Worm (Caenorhabditis elegans) whole organism, L4 larva: ENCODE data around the gene sec-24.1.

Experiments
- F37D6.2 ChIP-seq: sonication (generic microtip); optimal IDR thresholded peaks from 2 replicates; lab custom pipeline; 2016; ENCODE audit warnings: mild to moderate bottlenecking, missing genetic modification characterization, missing compliant biosample characterization
- F44E2.7 ChIP-seq: fragments of 200-800 bp; sonication (Bioruptor generic); IDR thresholded peaks from 2 replicates; pipeline ENCODE4 v2.1.2; 2022; ENCODE audit warnings: missing genetic modification characterization, missing compliant biosample characterization
- T20F7.1 ChIP-seq: fragments of 200-800 bp; sonication (Bioruptor generic); optimal IDR thresholded peaks from 2 replicates; lab custom pipeline; 2018; ENCODE audit warnings: mild to moderate bottlenecking, missing genetic modification characterization, missing compliant biosample characterization
- T26A8.4 ChIP-seq: fragments of 200-800 bp; sonication (Bioruptor generic); IDR thresholded peaks from 2 replicates; pipeline ENCODE4 v1.3.6; 2022; ENCODE audit warnings: missing genetic modification characterization, missing compliant biosample characterization
- Y48G9A.11 ChIP-seq: fragments of 200-800 bp; sonication (Bioruptor generic); IDR thresholded peaks from 2 replicates; pipeline ENCODE4 v1.3.6; 2022; ENCODE audit warnings: missing genetic modification reagents, missing genetic modification characterization, missing compliant biosample characterization
- Y5F2A.4 ChIP-seq: fragments of 200-800 bp; sonication (Bioruptor generic); optimal IDR thresholded peaks from 2 replicates; lab custom pipeline; 2018; ENCODE audit warnings: mild to moderate bottlenecking, missing genetic modification characterization, missing compliant biosample characterization
- aha-1 ChIP-seq: fragments of 150-350 bp; peaks from one replicate; lab custom pipeline; 2014; ENCODE audit warnings: missing biosample characterization, missing genetic modification characterization
- ama-1 ChIP-seq: fragments of 150-350 bp; optimal IDR thresholded peaks from 2 replicates; lab custom pipeline; 2014; ENCODE audit warnings: inconsistent platforms, mixed read lengths
- attf-4 ChIP-seq: sonication (generic microtip); optimal IDR thresholded peaks from 3 replicates; lab custom pipeline; 2017; ENCODE audit warnings: missing biosample characterization, missing genetic modification characterization
- ceh-28 ChIP-seq: fragments of 150-350 bp; optimal IDR thresholded peaks from 2 replicates; lab custom pipeline; 2014; ENCODE audit warnings: missing biosample characterization, missing genetic modification reagents, missing genetic modification characterization
- daf-16 ChIP-seq, 3 experiments: sonication (generic microtip); optimal IDR thresholded peaks; 2 replicates each; lab custom pipeline; 2016 to 2017; ENCODE audit warnings: missing genetic modification characterization in 3 of 3, missing genetic modification reagents in 3 of 3, mild to moderate bottlenecking in 2 of 3, missing compliant biosample characterization in 2 of 3, missing biosample characterization in 1 of 3, moderate library complexity in 1 of 3
- daf-19 ChIP-seq: fragments of 200-800 bp; sonication (Bioruptor generic); conservative IDR thresholded peaks from 2 replicates; pipeline ENCODE4 v1.3.6; 2022; ENCODE audit warnings: missing genetic modification characterization, missing compliant biosample characterization
- dmd-6 ChIP-seq: fragments of 200-800 bp; sonication (Bioruptor generic); IDR thresholded peaks from 2 replicates; pipeline ENCODE4 v1.3.6; 2022; ENCODE audit warnings: missing genetic modification reagents, missing genetic modification characterization, missing compliant biosample characterization
- dmd-9 ChIP-seq: fragments of 200-800 bp; sonication (Bioruptor generic); IDR thresholded peaks from 2 replicates; pipeline ENCODE4 v1.3.6; 2022; ENCODE audit warnings: missing genetic modification reagents, missing genetic modification characterization, missing compliant biosample characterization
- dpl-1 ChIP-seq: fragments of 150-350 bp; optimal IDR thresholded peaks from 2 replicates; lab custom pipeline; 2014; ENCODE audit warnings: missing biosample characterization, missing genetic modification reagents, missing genetic modification characterization
- duxl-1 ChIP-seq: sonication (generic microtip); optimal IDR thresholded peaks from 2 replicates; lab custom pipeline; 2016; ENCODE audit warnings: mild to moderate bottlenecking, missing genetic modification characterization, moderate library complexity, missing compliant biosample characterization; ENCODE audit not compliant: poor library complexity
- dve-1 ChIP-seq: sonication (generic microtip); optimal IDR thresholded peaks from 2 replicates; lab custom pipeline; 2017; ENCODE audit warnings: antibody characterized with exemption, mild to moderate bottlenecking, missing genetic modification characterization, missing compliant biosample characterization; ENCODE audit not compliant: insufficient read depth
- fkh-10 ChIP-seq: fragments of 150-350 bp; optimal IDR thresholded peaks from 2 replicates; lab custom pipeline; 2014; ENCODE audit warnings: missing biosample characterization, missing genetic modification reagents, missing genetic modification characterization
- fos-1 ChIP-seq: fragments of 150-350 bp; optimal IDR thresholded peaks from 2 replicates; lab custom pipeline; 2014; ENCODE audit warnings: missing biosample characterization, missing genetic modification characterization
- hif-1 ChIP-seq, 2 experiments: sonication (generic microtip); optimal IDR thresholded peaks; 2 replicates each; lab custom pipeline; 2016 to 2017; ENCODE audit warnings: missing compliant biosample characterization in 2 of 2, missing genetic modification characterization in 2 of 2, missing genetic modification reagents in 2 of 2, missing genotype in 2 of 2, mild to moderate bottlenecking in 1 of 2
- hlh-11 ChIP-seq: fragments of 200-800 bp; sonication (Bioruptor generic); optimal IDR thresholded peaks from 2 replicates; lab custom pipeline; 2018; ENCODE audit warnings: mild to moderate bottlenecking, missing genetic modification characterization, missing compliant biosample characterization
- hlh-30 ChIP-seq: sonication (generic microtip); optimal IDR thresholded peaks from 2 replicates; lab custom pipeline; 2017; ENCODE audit warnings: antibody characterized with exemption, mild to moderate bottlenecking, missing genetic modification characterization, missing compliant biosample characterization; ENCODE audit not compliant: insufficient read depth
- hmg-1.1 ChIP-seq: fragments of 200-800 bp; sonication (Bioruptor generic); IDR thresholded peaks from 2 replicates; pipeline ENCODE4 v1.3.6; 2022; ENCODE audit warnings: missing genetic modification reagents, missing genetic modification characterization, missing compliant biosample characterization
- jun-1 ChIP-seq: fragments of 150-350 bp; optimal IDR thresholded peaks from 2 replicates; lab custom pipeline; 2014; ENCODE audit warnings: missing biosample characterization, missing genetic modification reagents, missing genetic modification characterization
- lin-13 ChIP-seq: fragments of 150-350 bp; optimal IDR thresholded peaks from 2 replicates; lab custom pipeline; 2014; ENCODE audit warnings: missing biosample characterization, missing genetic modification reagents, missing genetic modification characterization
- lin-38 ChIP-seq: fragments of 200-800 bp; sonication (Bioruptor generic); IDR thresholded peaks from 2 replicates; pipeline ENCODE4 v1.3.6; 2022; ENCODE audit warnings: missing genetic modification reagents, missing genetic modification characterization, missing compliant biosample characterization
- lsy-2 ChIP-seq, 2 experiments: fragments of 150-350 bp in 1 of 2; sonication (generic microtip) in 1 of 2; optimal IDR thresholded peaks; 2 replicates each; lab custom pipeline; 2014 to 2017; ENCODE audit warnings: missing biosample characterization in 2 of 2, missing genetic modification characterization in 2 of 2
- madf-9 ChIP-seq: fragments of 200-800 bp; sonication (Bioruptor generic); conservative IDR thresholded peaks from 2 replicates; pipeline ENCODE4 v1.3.6; 2022; ENCODE audit warnings: missing genetic modification reagents, missing genetic modification characterization, missing compliant biosample characterization
- mdl-1 ChIP-seq, 2 experiments: fragments of 150-350 bp in 1 of 2; sonication (generic microtip) in 1 of 2; optimal IDR thresholded peaks; 2 replicates each; lab custom pipeline; 2014 to 2017; ENCODE audit warnings: missing biosample characterization in 2 of 2, missing genetic modification characterization in 2 of 2
- mep-1 ChIP-seq: fragments of 150-350 bp; sonication (generic microtip); optimal IDR thresholded peaks from 3 replicates; lab custom pipeline; 2014; ENCODE audit warnings: missing biosample characterization, missing genetic modification characterization
- mes-2 ChIP-seq: sonication (generic microtip); optimal IDR thresholded peaks from 2 replicates; lab custom pipeline; 2016; ENCODE audit warnings: missing genotype, mild to moderate bottlenecking, missing genetic modification characterization, missing compliant biosample characterization; ENCODE audit not compliant: poor library complexity, severe bottlenecking
- nhr-102 ChIP-seq: sonication (generic microtip); optimal IDR thresholded peaks from 2 replicates; lab custom pipeline; 2016; ENCODE audit warnings: mild to moderate bottlenecking, missing genetic modification characterization, moderate library complexity, missing compliant biosample characterization
- nhr-11 ChIP-seq: fragments of 150-350 bp; optimal IDR thresholded peaks from 2 replicates; lab custom pipeline; 2014; ENCODE audit warnings: missing biosample characterization, missing genetic modification characterization
- nhr-28 ChIP-seq: fragments of 150-350 bp; optimal IDR thresholded peaks from 2 replicates; lab custom pipeline; 2014; ENCODE audit warnings: missing biosample characterization, missing genetic modification characterization
- nhr-42 ChIP-seq: fragments of 200-800 bp; sonication (Bioruptor generic); IDR thresholded peaks from 2 replicates; pipeline ENCODE4 v1.3.6; 2022; ENCODE audit warnings: missing genetic modification characterization, missing compliant biosample characterization
- nhr-48 ChIP-seq: sonication (generic microtip); optimal IDR thresholded peaks from 2 replicates; lab custom pipeline; 2016; ENCODE audit warnings: mild to moderate bottlenecking, missing genetic modification characterization, missing compliant biosample characterization
- nhr-77 ChIP-seq: fragments of 150-350 bp; optimal IDR thresholded peaks from 2 replicates; lab custom pipeline; 2014; ENCODE audit warnings: missing biosample characterization, missing genetic modification characterization
- php-3 ChIP-seq: fragments of 200-800 bp; sonication (Bioruptor generic); IDR thresholded peaks from 2 replicates; pipeline ENCODE4 v1.3.6; 2022; ENCODE audit warnings: missing genetic modification reagents, missing genetic modification characterization, missing compliant biosample characterization
- rbr-2 ChIP-seq: sonication (generic microtip); optimal IDR thresholded peaks from 2 replicates; lab custom pipeline; 2016; ENCODE audit warnings: missing genotype, missing genetic modification characterization, missing compliant biosample characterization
- saeg-2 ChIP-seq: fragments of 200-800 bp; sonication (Bioruptor generic); IDR thresholded peaks from 2 replicates; pipeline ENCODE4 v1.3.6; 2022; ENCODE audit warnings: missing genetic modification reagents, missing genetic modification characterization, missing compliant biosample characterization
- tag-97 ChIP-seq: fragments of 200-800 bp; sonication (Bioruptor generic); IDR thresholded peaks from 2 replicates; pipeline ENCODE4 v1.3.6; 2022; ENCODE audit warnings: missing genetic modification characterization, missing compliant biosample characterization
- unc-62 ChIP-seq, 3 experiments: fragments of 150-350 bp in 1 of 3; sonication (generic microtip); optimal IDR thresholded peaks in 2 of 3; peaks in 1 of 3; 1 replicate in 1 of 3; 2 replicates in 2 of 3; lab custom pipeline; 2014 to 2017; ENCODE audit warnings: missing biosample characterization in 3 of 3, missing genetic modification characterization in 3 of 3, missing genetic modification reagents in 3 of 3, missing genotype in 1 of 3
- ztf-7 ChIP-seq: fragments of 150-350 bp; optimal IDR thresholded peaks from 2 replicates; lab custom pipeline; 2014; ENCODE audit warnings: missing biosample characterization, missing genetic modification characterization

The sec-24.1 gene

DNA sequence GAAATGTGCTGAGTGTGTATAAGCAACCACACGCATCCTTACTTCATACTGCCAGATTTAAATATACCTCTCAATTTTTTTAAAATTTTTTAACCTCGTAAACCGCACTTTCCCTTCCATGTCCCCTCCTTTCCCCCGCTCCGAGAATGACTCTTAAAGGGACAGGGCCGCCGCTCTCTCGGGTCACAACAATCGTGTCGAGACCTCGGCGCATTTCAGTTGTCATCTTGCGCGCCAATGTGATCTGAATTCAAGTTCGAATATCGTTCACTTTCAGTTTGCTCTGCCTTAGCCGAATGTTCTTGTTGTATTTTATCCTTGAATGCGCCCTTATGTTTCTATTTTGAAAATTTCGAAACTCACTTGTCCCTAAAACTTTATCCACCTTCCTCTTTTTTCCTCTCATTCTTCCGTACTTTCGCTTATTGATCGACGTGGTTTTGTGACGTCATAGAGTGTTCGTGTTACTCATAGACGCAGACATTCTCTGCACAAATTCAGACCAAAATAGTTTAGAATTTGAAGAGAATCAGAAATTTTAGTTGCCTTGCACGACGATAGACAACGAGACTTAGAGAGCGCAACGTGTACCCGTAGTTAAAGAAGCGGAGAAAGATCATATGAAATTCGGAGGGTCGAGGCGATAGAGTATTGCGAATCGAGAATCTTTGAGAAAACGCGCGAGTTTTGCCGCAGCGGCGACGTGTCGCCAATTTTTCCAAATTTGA lies 43.6 kb downstream of the sec-24.1 start:
- peak; percentile 35 to 72 for TF ChIP-seq lsy-2 (tag; optimal IDR thresholded peaks at IDR 0.05; lab: Kevin White, UChicago)
- no peak for TF ChIP-seq tag-97
- peak; percentile 61 for TF ChIP-seq nhr-102
- no peak for TF ChIP-seq daf-16 (GFP tag; optimal IDR thresholded peaks at IDR 0.05; lab: Kevin White, UChicago)
- TF ChIP-seq daf-16 (tag; optimal IDR thresholded peaks at IDR 0.05; lab: Kevin White, UChicago): peak; percentile 58
- 0 out of 2 replicates have a peak, but pooled peaks have one; percentile 15 for TF ChIP-seq daf-19 (GFP tag; lab: Robert Waterston, UW)
- peak; percentile 46; the same call in 1 of the 2 replicates for TF ChIP-seq dmd-6 (GFP tag; lab: Robert Waterston, UW)
- peak; percentile 49 for TF ChIP-seq ceh-28 (tag; lab: Kevin White, UChicago)
- TF ChIP-seq fos-1 (tag; lab: Kevin White, UChicago): no peak
- TF ChIP-seq hlh-11 (tag; lab: Kevin White, UChicago): peak; percentile 84
- TF ChIP-seq dpl-1 (GFP tag; lab: Kevin White, UChicago): peak; percentile 39
- TF ChIP-seq aha-1 (tag; lab: Kevin White, UChicago): peak; percentile 96
- peak; percentile 92 for TF ChIP-seq nhr-77 (tag; lab: Kevin White, UChicago)
- TF ChIP-seq ama-1 (lab: Kevin White, UChicago): peak; percentile 13
- TF ChIP-seq mes-2 (tag; lab: Kevin White, UChicago): peak; percentile 67
- TF ChIP-seq F44E2.7: no peak
- TF ChIP-seq attf-4: no peak
- TF ChIP-seq ztf-7 (tag; lab: Kevin White, UChicago): peak; percentile 18
- no peak for TF ChIP-seq dmd-9
- TF ChIP-seq T26A8.4 (GFP tag; lab: Robert Waterston, UW): peak; percentile 62
- TF ChIP-seq rbr-2 (tag; lab: Kevin White, UChicago): peak; percentile 62
- TF ChIP-seq duxl-1 (tag; lab: Kevin White, UChicago): no peak
- TF ChIP-seq jun-1: peak; percentile 43
- peak in 1 of 2 experiments; percentile 97 for TF ChIP-seq unc-62 (GFP tag; optimal IDR thresholded peaks at IDR 0.05 in 1 of 2; lab: Kevin White, UChicago)
- TF ChIP-seq unc-62 (tag; optimal IDR thresholded peaks at IDR 0.05; lab: Kevin White, UChicago): no peak
- no peak for TF ChIP-seq madf-9 (GFP tag; lab: Robert Waterston, UW)
- peak; percentile 80 for TF ChIP-seq dve-1
- TF ChIP-seq lin-38 (GFP tag; lab: Robert Waterston, UW): peak; percentile 18
- peak; percentile 43 for TF ChIP-seq hmg-1.1 (GFP tag; lab: Robert Waterston, UW)
- peak in 1 of 2 experiments; percentile 28 for TF ChIP-seq hif-1 (tag; optimal IDR thresholded peaks at IDR 0.05; lab: Kevin White, UChicago)
- peak in 1 of 2 experiments; percentile 65 for TF ChIP-seq mdl-1 (tag; optimal IDR thresholded peaks at IDR 0.05; lab: Kevin White, UChicago)
- TF ChIP-seq F37D6.2 (tag; lab: Kevin White, UChicago): peak; percentile 20
- TF ChIP-seq hlh-30 (tag; lab: Kevin White, UChicago): peak; percentile 78
- TF ChIP-seq saeg-2: 0 out of 2 replicates have a peak, but pooled peaks have one; percentile 21
- peak; percentile 64; the same call in 1 of the 2 replicates for TF ChIP-seq nhr-42 (GFP tag; lab: Robert Waterston, UW)
- no peak for TF ChIP-seq Y5F2A.4
- peak; percentile 13 for TF ChIP-seq fkh-10 (GFP tag; lab: Kevin White, UChicago)
- peak; percentile 31 for TF ChIP-seq lin-13 (GFP tag; lab: Kevin White, UChicago)
- TF ChIP-seq mep-1 (tag; lab: Kevin White, UChicago): peak; percentile 94
- TF ChIP-seq nhr-48 (tag; lab: Kevin White, UChicago): peak; percentile 77
- TF ChIP-seq php-3 (GFP tag; lab: Robert Waterston, UW): no peak
- peak; percentile 88 for TF ChIP-seq T20F7.1
- TF ChIP-seq Y48G9A.11 (GFP tag; lab: Robert Waterston, UW): peak; percentile 77
- TF ChIP-seq nhr-28 (tag; lab: Kevin White, UChicago): peak; percentile 83
- TF ChIP-seq nhr-11 (tag; lab: Kevin White, UChicago): peak; percentile 56
